Worm (Caenorhabditis elegans) whole organism, dauer: ENCODE data around the gene K02F6.6.

Experiments used
- unc-62 ChIP-seq: sonication (generic microtip); optimal IDR thresholded peaks from 2 replicates; lab custom pipeline; 2017; ENCODE audit warnings: missing biosample characterization, missing genetic modification reagents, missing genetic modification characterization

Gene K02F6.6

ce11 chrII:2563973-2564372, 33.4 kb downstream of the K02F6.6 start, which contains the start of gene nep-18:
TSS of gene nep-18 (minus strand) at chrII:2564073.
- no peak for TF ChIP-seq unc-62

DNA sequence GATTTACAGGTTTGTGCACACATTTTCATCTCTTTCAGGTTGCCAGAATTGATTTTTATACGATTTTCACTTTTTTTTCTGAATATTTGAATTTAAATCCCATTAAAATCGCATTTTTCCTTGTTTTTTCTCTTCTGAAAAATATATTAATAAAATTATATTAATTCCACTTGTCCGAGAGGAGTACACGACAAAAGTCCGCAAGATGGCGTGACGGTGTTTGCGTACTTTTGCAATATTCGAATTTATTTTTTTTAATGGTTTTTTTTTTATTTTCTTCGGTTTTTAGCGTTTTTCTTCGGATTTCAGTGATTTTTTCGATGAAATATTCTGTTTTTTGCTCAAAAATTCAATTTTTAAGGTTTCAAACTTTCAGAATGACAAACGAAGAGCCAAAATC, 34.3 kb downstream of the K02F6.6 start, which contains the start of gene usp-39:
usp-39 (plus strand) TSS at position 377 of the 400 bp plus-strand sequence.
- no peak for TF ChIP-seq unc-62

DNA sequence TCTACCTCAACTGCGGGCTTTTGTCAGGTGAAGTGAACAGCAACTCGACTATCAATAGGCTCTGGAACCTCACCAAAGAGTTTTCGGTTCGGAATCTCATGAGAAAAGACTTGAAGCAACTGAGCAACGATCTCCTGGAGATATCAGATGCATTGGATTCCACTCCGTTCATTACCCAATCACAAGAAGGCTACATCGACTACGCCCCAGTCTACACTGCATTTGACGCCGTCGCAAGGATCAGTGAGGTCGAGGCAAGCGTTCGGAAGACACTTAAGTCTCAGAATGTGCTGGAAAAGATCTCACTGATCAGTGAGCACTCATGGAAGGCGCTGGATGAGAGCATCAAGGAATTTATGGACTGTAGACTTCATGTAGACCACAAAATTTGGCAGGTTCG, 47.6 kb downstream of the K02F6.6 start:
- TF ChIP-seq unc-62, result no peak
